Worm (Caenorhabditis elegans) whole organism, late embryonic: ENCODE measurements around the gene fbxc-40.

Source experiments
- ceh-2 ChIP-seq: sonication (generic microtip); optimal IDR thresholded peaks from 2 replicates; lab custom pipeline; 2016; ENCODE audit warnings: missing genotype, missing genetic modification characterization, missing compliant biosample characterization
- ceh-30 ChIP-seq: fragments of 150-350 bp; optimal IDR thresholded peaks from 2 replicates; lab custom pipeline; 2014; ENCODE audit warnings: missing biosample characterization, missing genetic modification characterization
- ceh-48 ChIP-seq: sonication (generic microtip); optimal IDR thresholded peaks from 2 replicates; lab custom pipeline; 2016; ENCODE audit warnings: missing genetic modification characterization, inconsistent platforms, missing compliant biosample characterization
- ceh-9 ChIP-seq: sonication (generic microtip); optimal IDR thresholded peaks from 2 replicates; lab custom pipeline; 2016; ENCODE audit warnings: mild to moderate bottlenecking, missing genetic modification characterization, inconsistent platforms, missing compliant biosample characterization
- hlh-30 ChIP-seq: sonication (generic microtip); optimal IDR thresholded peaks from 2 replicates; lab custom pipeline; 2017; ENCODE audit warnings: antibody characterized with exemption, missing genetic modification characterization, missing compliant biosample characterization; ENCODE audit not compliant: insufficient read depth
- hlh-8 ChIP-seq: sonication (generic microtip); optimal IDR thresholded peaks from 2 replicates; lab custom pipeline; 2016; ENCODE audit warnings: missing genotype, missing genetic modification characterization, missing compliant biosample characterization
- nhr-11 ChIP-seq: fragments of 150-350 bp; optimal IDR thresholded peaks from 2 replicates; lab custom pipeline; 2014; ENCODE audit warnings: missing biosample characterization, missing genetic modification characterization
- pha-4 ChIP-seq: fragments of 150-350 bp; optimal IDR thresholded peaks from 2 replicates; lab custom pipeline; 2018; ENCODE audit warnings: missing biosample characterization, missing genetic modification reagents, missing genetic modification characterization
- ttx-3 ChIP-seq: sonication (generic microtip); optimal IDR thresholded peaks from 2 replicates; lab custom pipeline; 2016; ENCODE audit warnings: missing genetic modification reagents, missing genetic modification characterization, missing compliant biosample characterization

DNA sequence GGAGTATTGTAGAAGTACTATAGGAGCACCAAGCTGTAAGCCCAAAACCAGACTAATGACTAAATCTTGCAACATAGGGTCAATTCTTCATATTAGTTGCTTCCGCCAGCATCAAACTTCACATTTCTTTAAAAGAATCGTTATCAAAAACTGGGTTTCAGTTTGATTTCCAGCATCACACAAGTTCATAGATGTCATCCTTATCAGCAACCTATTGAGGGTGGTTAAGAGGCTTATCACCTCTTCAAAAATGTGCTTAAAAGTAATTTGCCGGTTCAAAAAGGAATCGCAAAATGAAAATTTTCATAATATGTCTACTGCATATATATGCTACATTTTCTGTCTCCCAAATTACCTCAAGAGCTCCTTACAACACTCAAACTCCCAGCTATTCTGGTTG lies 42.0 kb upstream of the fbxc-40 start, which contains the start of gene clec-43:
- TF ChIP-seq nhr-11 (tag; lab: Kevin White, UChicago) (no peak), ceh-48 (tag; lab: Kevin White, UChicago) (no peak), ceh-9 (tag; lab: Kevin White, UChicago) (no peak), ttx-3 (tag; lab: Kevin White, UChicago) (no peak), hlh-30 (tag; lab: Kevin White, UChicago) (no peak), ceh-30 (tag; lab: Kevin White, UChicago) (no peak), hlh-8 (tag; lab: Kevin White, UChicago) (no peak), ceh-2 (tag; lab: Kevin White, UChicago) (no peak), pha-4 (tag; lab: Kevin White, UChicago) (no peak)
